Fruit fly (Drosophila melanogaster) whole organism: ENCODE results near the gene CG43345.

Experiments used
- pan ChIP-seq: fragments of >200 bp; optimal IDR thresholded peaks from 2 replicates; lab custom pipeline; 2017
- psq ChIP-seq: fragments of >200 bp; optimal IDR thresholded peaks from 2 replicates; lab custom pipeline; 2017

DNA sequence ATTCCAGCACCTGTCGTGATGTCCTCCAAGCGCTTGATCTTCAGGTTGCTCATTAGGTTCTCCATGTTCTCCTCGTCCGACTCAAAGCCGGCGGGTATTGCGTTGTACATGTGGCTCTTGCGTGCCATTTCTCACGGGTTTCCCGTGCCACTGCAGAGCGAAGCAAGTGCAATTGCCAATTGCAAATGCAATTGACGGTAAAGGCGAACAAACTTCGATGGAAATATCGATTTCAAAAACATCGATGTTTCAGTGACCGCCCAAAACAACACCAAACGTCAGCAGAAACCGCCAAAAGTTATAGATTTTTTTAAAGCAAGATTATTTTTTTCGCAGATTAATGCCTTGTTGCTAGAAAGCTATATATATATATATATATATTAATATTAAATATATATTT is 5.5 kb downstream of the CG43345 start, which contains the start of gene Nbr:
- TF ChIP-seq pan (no peak), psq (lab: Kevin White, UChicago) (no peak)
